Fruit fly (Drosophila melanogaster): ENCODE data around the gene CG32485.

The CG32485 gene

dm6 chr3L:3095590-3095989 lies 45.5 kb downstream of the CG32485 start (continued):
- TF ChIP-seq Poxn (GFP tag; IDR thresholded peaks at IDR 0.05) (no peak), hb (GFP tag; IDR thresholded peaks at IDR 0.05; ENCODE audit: partially characterized antibody) (peak; percentile 64), tna (GFP tag; IDR thresholded peaks at IDR 0.05; ENCODE audit: partially characterized antibody) (peak; percentile 80), CG30431 (GFP tag; optimal IDR thresholded peaks at IDR 0.05) (no peak), CG9727 (GFP tag; optimal IDR thresholded peaks at IDR 0.05) (no peak), Sry-δ (GFP tag; optimal IDR thresholded peaks at IDR 0.05) (no peak), Bdp1 (GFP tag; optimal IDR thresholded peaks at IDR 0.05) (peak; percentile 98), sqz (GFP tag; optimal IDR thresholded peaks at IDR 0.05) (no peak), trh (GFP tag; optimal IDR thresholded peaks at IDR 0.05) (no peak), CG14050 (GFP tag; IDR thresholded peaks at IDR 0.05) (no peak), nom (GFP tag; optimal IDR thresholded peaks at IDR 0.05) (peak; percentile 11), ash1 (GFP tag; optimal IDR thresholded peaks at IDR 0.05) (no peak), ERR (GFP tag; optimal IDR thresholded peaks at IDR 0.05) (no peak), Bgb (GFP tag; IDR thresholded peaks at IDR 0.05; ENCODE audit: partially characterized antibody) (peak; percentile 88)

DNA sequence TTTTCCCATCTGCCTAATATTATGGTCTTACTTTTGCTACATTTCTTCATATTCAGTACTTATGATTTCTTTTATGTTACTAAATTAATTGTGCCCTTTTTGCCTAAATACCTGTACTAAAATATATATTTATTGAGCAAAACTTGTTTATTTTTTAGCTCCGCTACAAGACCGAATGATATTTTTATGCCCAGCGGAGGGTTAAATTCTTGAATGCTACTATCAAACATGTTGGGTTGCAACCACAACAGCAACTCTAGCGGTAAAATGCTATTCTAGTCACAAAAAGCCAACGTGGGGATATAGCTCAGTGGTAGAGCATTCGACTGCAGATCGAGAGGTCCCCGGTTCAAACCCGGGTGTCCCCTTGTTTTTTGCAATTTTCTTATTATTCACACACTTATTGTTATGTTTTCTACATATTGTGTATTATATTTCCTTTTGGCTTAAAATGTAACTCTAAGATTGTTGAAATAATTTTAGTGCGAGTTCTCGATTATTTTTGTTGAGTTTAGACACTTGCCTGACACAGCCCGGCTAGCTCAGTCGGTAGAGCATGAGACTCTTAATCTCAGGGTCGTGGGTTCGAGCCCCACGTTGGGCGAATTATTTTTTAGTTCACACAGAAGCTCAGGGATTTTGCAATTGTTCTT lies 46.1 kb downstream of the CG32485 start:
- TF ChIP-seq lab (GFP tag; optimal IDR thresholded peaks at IDR 0.05) (peak; percentile 60), Meics (GFP tag; optimal IDR thresholded peaks at IDR 0.05) (peak; percentile 27), CoRest (tag; optimal IDR thresholded peaks at IDR 0.05) (no peak), hb (GFP tag; IDR thresholded peaks at IDR 0.05; ENCODE audit: partially characterized antibody) (peak; percentile 87), CG6175 (GFP tag; IDR thresholded peaks at IDR 0.05) (no peak), CG3281 (GFP tag; optimal IDR thresholded peaks at IDR 0.05) (peak; percentile 27), knrl (GFP tag; IDR thresholded peaks at IDR 0.05; ENCODE audit: partially characterized antibody) (peak; percentile 74), HLH4C (GFP tag; IDR thresholded peaks at IDR 0.05; ENCODE audit: partially characterized antibody) (peak; percentile 85), BtbVII (GFP tag; optimal IDR thresholded peaks at IDR 0.05) (no peak), Sox102F (GFP tag; optimal IDR thresholded peaks at IDR 0.05) (no peak), CG11723 (GFP tag; optimal IDR thresholded peaks at IDR 0.05) (no peak), Abd-B (GFP tag; optimal IDR thresholded peaks at IDR 0.05) (no peak), luna (GFP tag; optimal IDR thresholded peaks at IDR 0.05) (no peak), CG5180 (GFP tag; optimal IDR thresholded peaks at IDR 0.05) (peak; percentile 99), so (GFP tag; IDR thresholded peaks at IDR 0.05) (no peak; the same call in 2 of the 3 replicates), dan (GFP tag; IDR thresholded peaks at IDR 0.05) (no peak), CG7786 (GFP tag; optimal IDR thresholded peaks at IDR 0.05) (no peak), NK7.1 (GFP tag; optimal IDR thresholded peaks at IDR 0.05) (no peak), pzg (GFP tag; optimal IDR thresholded peaks at IDR 0.05) (no peak), slp2 (GFP tag; optimal IDR thresholded peaks at IDR 0.05) (no peak), pan (optimal IDR thresholded peaks at IDR 0.05) (no peak), pan (GFP tag; optimal IDR thresholded peaks at IDR 0.05 in 1 of 2, IDR thresholded peaks at IDR 0.05 in 1 of 2) (no peak), Adf1 (GFP tag; IDR thresholded peaks at IDR 0.05) (no peak), ro (GFP tag; IDR thresholded peaks at IDR 0.05) (no peak), CG18599 (GFP tag; optimal IDR thresholded peaks at IDR 0.05) (peak; percentile 49), cg (GFP tag; optimal IDR thresholded peaks at IDR 0.05) (no peak), CG7963 (GFP tag; IDR thresholded peaks at IDR 0.05; ENCODE audit: partially characterized antibody) (peak; percentile 93), abd-A (tag; optimal IDR thresholded peaks at IDR 0.05) (no peak), CG4328 (GFP tag; optimal IDR thresholded peaks at IDR 0.05) (peak; percentile 8), tna (GFP tag; IDR thresholded peaks at IDR 0.05; ENCODE audit: partially characterized antibody) (peak; percentile 79), Trl (optimal IDR thresholded peaks at IDR 0.05) (no peak), Trl (GFP tag; optimal IDR thresholded peaks at IDR 0.05) (no peak), Lpt (GFP tag; optimal IDR thresholded peaks at IDR 0.05) (no peak), Hr51 (GFP tag; optimal IDR thresholded peaks at IDR 0.05) (no peak), CG18011 (GFP tag; optimal IDR thresholded peaks at IDR 0.05) (no peak), bbx (GFP tag; IDR thresholded peaks at IDR 0.05; ENCODE audit: partially characterized antibody) (peak; percentile 91)

Data from whole organism, embryonic.